Worm (Caenorhabditis elegans) whole organism, L3 larva: ENCODE data around the gene math-16.

ENCODE experiments used
- R02D3.7 ChIP-seq: fragments of 150-350 bp; optimal IDR thresholded peaks from 2 replicates; lab custom pipeline; 2014; ENCODE audit warnings: missing biosample characterization, missing genetic modification characterization
- ceh-82 ChIP-seq: fragments of 150-350 bp; optimal IDR thresholded peaks from 2 replicates; lab custom pipeline; 2014; ENCODE audit warnings: missing biosample characterization, missing genetic modification characterization
- daf-12 ChIP-seq: fragments of 150-350 bp; optimal IDR thresholded peaks from 2 replicates; lab custom pipeline; 2014; ENCODE audit warnings: missing biosample characterization, missing genetic modification reagents, missing genetic modification characterization
- egl-27 ChIP-seq: sonication (generic microtip); optimal IDR thresholded peaks from 4 replicates; lab custom pipeline; 2017; ENCODE audit warnings: missing biosample characterization, missing genetic modification reagents, missing genetic modification characterization
- elt-2 ChIP-seq: sonication (generic microtip); optimal IDR thresholded peaks from 2 replicates; lab custom pipeline; 2016; ENCODE audit warnings: missing genetic modification reagents, mild to moderate bottlenecking, missing genetic modification characterization, missing compliant biosample characterization
- elt-3 ChIP-seq, 3 experiments: fragments of 150-350 bp in 1 of 3; sonication (generic microtip) in 2 of 3; optimal IDR thresholded peaks; 2 replicates in 2 of 3; 4 replicates in 1 of 3; lab custom pipeline; 2014 to 2017; ENCODE audit warnings: missing biosample characterization in 3 of 3, missing genetic modification characterization in 3 of 3
- eor-1 ChIP-seq, 2 experiments: fragments of 150-350 bp; optimal IDR thresholded peaks; 2 replicates each; lab custom pipeline; 2014 to 2018; ENCODE audit warnings: missing biosample characterization in 2 of 2, missing genetic modification characterization in 2 of 2
- hmg-11 ChIP-seq: sonication (generic microtip); optimal IDR thresholded peaks from 2 replicates; lab custom pipeline; 2016; ENCODE audit warnings: missing genetic modification characterization, missing compliant biosample characterization
- jun-1 ChIP-seq: fragments of 150-350 bp; optimal IDR thresholded peaks from 2 replicates; lab custom pipeline; 2014; ENCODE audit warnings: missing biosample characterization, missing genetic modification reagents, missing genetic modification characterization
- lin-15B ChIP-seq: fragments of 150-350 bp; optimal IDR thresholded peaks from 2 replicates; lab custom pipeline; 2014; ENCODE audit warnings: missing biosample characterization, missing genetic modification characterization
- lin-39 ChIP-seq: fragments of 150-350 bp; optimal IDR thresholded peaks from 2 replicates; lab custom pipeline; 2018; ENCODE audit warnings: missing biosample characterization, missing genetic modification reagents, missing genetic modification characterization
- mml-1 ChIP-seq: fragments of 150-350 bp; sonication (generic microtip); optimal IDR thresholded peaks from 3 replicates; lab custom pipeline; 2014; ENCODE audit warnings: missing biosample characterization, missing genetic modification characterization
- nfya-1 ChIP-seq: sonication (generic microtip); optimal IDR thresholded peaks from 2 replicates; lab custom pipeline; 2017; ENCODE audit warnings: missing genetic modification characterization, mild to moderate bottlenecking, missing compliant biosample characterization, antibody characterized with exemption, moderate library complexity; ENCODE audit not compliant: insufficient read depth
- nhr-23 ChIP-seq: fragments of 150-350 bp; optimal IDR thresholded peaks from 2 replicates; lab custom pipeline; 2014; ENCODE audit warnings: missing biosample characterization, missing genetic modification reagents, missing genetic modification characterization
- nhr-237 ChIP-seq: fragments of 150-350 bp; optimal IDR thresholded peaks from 2 replicates; lab custom pipeline; 2014; ENCODE audit warnings: missing biosample characterization, missing genetic modification characterization
- nhr-25 ChIP-seq: sonication (generic microtip); optimal IDR thresholded peaks from 2 replicates; lab custom pipeline; 2017; ENCODE audit warnings: missing biosample characterization, missing genetic modification characterization
- nhr-28 ChIP-seq: fragments of 150-350 bp; optimal IDR thresholded peaks from 2 replicates; lab custom pipeline; 2014; ENCODE audit warnings: missing biosample characterization, missing genetic modification characterization
- nhr-43 ChIP-seq: sonication (generic microtip); optimal IDR thresholded peaks from 2 replicates; lab custom pipeline; 2016; ENCODE audit warnings: mild to moderate bottlenecking, missing genetic modification characterization, missing compliant biosample characterization; ENCODE audit not compliant: poor library complexity, severe bottlenecking
- nhr-67 ChIP-seq: fragments of 150-350 bp; optimal IDR thresholded peaks from 2 replicates; lab custom pipeline; 2014; ENCODE audit warnings: missing biosample characterization, missing genetic modification characterization
- pha-4 ChIP-seq: fragments of 150-350 bp; optimal IDR thresholded peaks from 2 replicates; lab custom pipeline; 2014; ENCODE audit warnings: missing biosample characterization, missing genetic modification reagents, missing genetic modification characterization
- pqm-1 ChIP-seq: fragments of 150-350 bp; optimal IDR thresholded peaks from 2 replicates; lab custom pipeline; 2017; ENCODE audit warnings: missing biosample characterization, missing genetic modification characterization, inconsistent platforms
- skn-1 ChIP-seq: fragments of 150-350 bp; optimal IDR thresholded peaks from 2 replicates; lab custom pipeline; 2014; ENCODE audit warnings: missing biosample characterization, missing genetic modification characterization
- unc-62 ChIP-seq: fragments of 150-350 bp; sonication (generic microtip); optimal IDR thresholded peaks from 4 replicates; lab custom pipeline; 2014; ENCODE audit warnings: missing biosample characterization, missing genetic modification reagents, missing genetic modification characterization
- ztf-11 ChIP-seq: fragments of 150-350 bp; optimal IDR thresholded peaks from 2 replicates; lab custom pipeline; 2014; ENCODE audit warnings: missing biosample characterization, missing genetic modification characterization
- ztf-4 ChIP-seq: fragments of 150-350 bp; optimal IDR thresholded peaks from 2 replicates; lab custom pipeline; 2014; ENCODE audit warnings: missing biosample characterization, missing genetic modification characterization

The math-16 gene

ce11 chrII:1851716-1852115 lies 26.8 kb downstream of the math-16 start:
- peak; percentile 52 for TF ChIP-seq pha-4
- TF ChIP-seq pqm-1: peak; percentile 99
- TF ChIP-seq eor-1 (tag; optimal IDR thresholded peaks at IDR 0.05; lab: Kevin White, UChicago): no peak
- peak; percentile 100 for TF ChIP-seq elt-2 (tag; lab: Kevin White, UChicago)
- TF ChIP-seq jun-1: peak; percentile 96
- peak; percentile 44 for TF ChIP-seq egl-27 (tag; lab: Kevin White, UChicago)
- peak; percentile 85 for TF ChIP-seq nhr-43 (tag; lab: Kevin White, UChicago)
- TF ChIP-seq nhr-23 (tag; lab: Kevin White, UChicago): no peak
- no peak for TF ChIP-seq mml-1

ce11 chrII:1850840-1851294 lies 27.7 kb downstream of the math-16 start, which contains the start of gene C52E2.3:
TSS of gene C52E2.3 (plus strand) at chrII:1851244.
- peak; percentile 51 for TF ChIP-seq elt-2 (tag; lab: Kevin White, UChicago)
- TF ChIP-seq elt-3 (tag; optimal IDR thresholded peaks at IDR 0.05; lab: Kevin White, UChicago): peak in 1 of 3 experiments; percentile 28
- TF ChIP-seq ztf-4 (tag; lab: Kevin White, UChicago): no peak
- peak; percentile 64 for TF ChIP-seq nhr-43 (tag; lab: Kevin White, UChicago)

ce11 chrII:1850299-1850698 lies 28.3 kb downstream of the math-16 start, which contains the start of gene fbxb-96:
TSS of gene fbxb-96 (minus strand) at chrII:1850399.
- TF ChIP-seq ztf-4 (tag; lab: Kevin White, UChicago): no peak

ce11 chrII:1848109-1848508 lies 30.5 kb downstream of the math-16 start, which contains the start of gene fbxb-97:
TSS of gene fbxb-97 (minus strand) at chrII:1848161.
- TF ChIP-seq lin-39 (tag; lab: Kevin White, UChicago) (no peak), lin-15B (tag; lab: Kevin White, UChicago) (no peak), nhr-67 (tag; lab: Kevin White, UChicago) (no peak), pha-4 (no peak), R02D3.7 (tag; lab: Kevin White, UChicago) (no peak), hmg-11 (no peak), daf-12 (no peak), ztf-11 (tag; lab: Kevin White, UChicago) (no peak), nhr-237 (tag; lab: Kevin White, UChicago) (no peak), nhr-43 (tag; lab: Kevin White, UChicago) (no peak), nhr-28 (tag; lab: Kevin White, UChicago) (no peak)

ce11 chrII:1844552-1844951 lies 34.0 kb downstream of the math-16 start:
- TF ChIP-seq nhr-25 (tag; lab: Kevin White, UChicago) (no peak), nfya-1 (peak; percentile 22)

- TF ChIP-seq nfya-1: no peak
- TF ChIP-seq elt-3 (tag; optimal IDR thresholded peaks at IDR 0.05; lab: Kevin White, UChicago): no peak
- TF ChIP-seq R02D3.7 (tag; lab: Kevin White, UChicago): no peak
- TF ChIP-seq ztf-4 (tag; lab: Kevin White, UChicago): no peak
- TF ChIP-seq unc-62 (GFP tag; lab: Kevin White, UChicago): no peak
- TF ChIP-seq ceh-82 (tag; lab: Kevin White, UChicago): no peak
- TF ChIP-seq jun-1: peak; percentile 20
- TF ChIP-seq elt-2 (tag; lab: Kevin White, UChicago): peak; percentile 94
- TF ChIP-seq nhr-237 (tag; lab: Kevin White, UChicago): no peak
- peak; percentile 17 for TF ChIP-seq skn-1 (tag; lab: Kevin White, UChicago)
- peak; percentile 73 for TF ChIP-seq pha-4
Measured at ce11 chrII:1842894-1843293, 35.7 kb downstream of the math-16 start, which contains the start of the genes C52E2.5 and C52E2.4. TSS of gene C52E2.5 (minus strand) at chrII:1842936. TSS of gene C52E2.4 (plus strand) at chrII:1843145.

ce11 chrII:1836204-1836603 lies 42.4 kb downstream of the math-16 start, which contains the start of gene T08E11.1:
TSS of gene T08E11.1 (plus strand) at chrII:1836504.
- peak; percentile 8 for TF ChIP-seq elt-2 (tag; lab: Kevin White, UChicago)
- TF ChIP-seq nhr-67 (tag; lab: Kevin White, UChicago): no peak
- TF ChIP-seq, all 47 proteins: peak for 1
